Fruit fly (Drosophila melanogaster): Measurements from ENCODE around the gene mRpL1.

The mRpL1 gene

DNA sequence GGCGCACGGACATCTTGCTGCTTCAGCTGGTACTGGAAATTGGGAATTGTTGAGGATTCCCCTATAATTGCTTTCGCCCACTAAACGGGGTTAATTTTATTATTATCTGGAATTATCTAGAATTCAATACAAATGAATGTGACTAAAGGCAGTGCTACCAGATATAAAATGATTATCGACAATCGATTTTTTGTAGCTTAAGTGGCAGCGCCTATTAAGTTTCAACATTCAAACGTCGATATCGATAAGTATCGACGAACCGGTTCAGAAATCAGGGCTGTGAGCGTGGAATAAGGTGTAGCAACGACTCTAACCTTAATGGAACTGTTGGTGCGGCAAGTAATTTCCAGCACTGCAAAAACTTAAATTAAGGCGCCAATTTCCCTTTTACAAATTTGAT lies 3.9 kb downstream of the mRpL1 start, which contains the start of gene Sgt1 (continued):
- TF ChIP-seq CG4617 (GFP tag; optimal IDR thresholded peaks at IDR 0.05; ENCODE audit: borderline replicate concordance): peak; percentile 83
- TF ChIP-seq PHDP (tag; optimal IDR thresholded peaks at IDR 0.05): peak; percentile 6
- 0 out of 3 replicates have a peak, but pooled peaks have one; percentile 54 for TF ChIP-seq ken (GFP tag; IDR thresholded peaks at IDR 0.05)
- TF ChIP-seq wek (GFP tag; optimal IDR thresholded peaks at IDR 0.05): no peak
- TF ChIP-seq maf-S (GFP tag; optimal IDR thresholded peaks at IDR 0.05): peak; percentile 52
- TF ChIP-seq CG9727 (GFP tag; optimal IDR thresholded peaks at IDR 0.05): no peak
- peak; percentile 7 for TF ChIP-seq CG10147 (GFP tag; optimal IDR thresholded peaks at IDR 0.05)
- TF ChIP-seq ash1 (GFP tag; optimal IDR thresholded peaks at IDR 0.05): no peak
- peak; percentile 29 for TF ChIP-seq CG7745 (tag; optimal IDR thresholded peaks at IDR 0.05)
- TF ChIP-seq CG2712 (tag; optimal IDR thresholded peaks at IDR 0.05): peak; percentile 56
- no peak for TF ChIP-seq Dip2 (GFP tag; IDR thresholded peaks at IDR 0.05)
- peak; percentile 89 for TF ChIP-seq nerfin-2 (GFP tag; IDR thresholded peaks at IDR 0.05; ENCODE audit: partially characterized antibody)
- TF ChIP-seq kah (GFP tag; optimal IDR thresholded peaks at IDR 0.05): no peak
- no peak for TF ChIP-seq twi (tag; optimal IDR thresholded peaks at IDR 0.05)
- TF ChIP-seq CG7928 (GFP tag; optimal IDR thresholded peaks at IDR 0.05): peak; percentile 94
- TF ChIP-seq sc (optimal IDR thresholded peaks at IDR 0.05): no peak
- no peak for TF ChIP-seq sc (GFP tag; optimal IDR thresholded peaks at IDR 0.05)
- TF ChIP-seq CG30020 (tag; optimal IDR thresholded peaks at IDR 0.05): peak; percentile 45
- peak; percentile 91 for TF ChIP-seq sens (GFP tag)
- peak; percentile 51 for TF ChIP-seq ERR (GFP tag; optimal IDR thresholded peaks at IDR 0.05)
- peak; percentile 24 for TF ChIP-seq ems (GFP tag; optimal IDR thresholded peaks at IDR 0.05)
- TF ChIP-seq Rfx (GFP tag; IDR thresholded peaks at IDR 0.05): peak; percentile 74
- TF ChIP-seq Sin3A (optimal IDR thresholded peaks at IDR 0.05): peak; percentile 67
- TF ChIP-seq Ets97D (GFP tag; optimal IDR thresholded peaks at IDR 0.05): peak; percentile 87
- peak; percentile 26 for TF ChIP-seq Side (GFP tag; optimal IDR thresholded peaks at IDR 0.05)
- peak; percentile 47 for TF ChIP-seq sd (tag; optimal IDR thresholded peaks at IDR 0.05)
- TF ChIP-seq lmd (GFP tag; IDR thresholded peaks at IDR 0.05): no peak; the same call in 1 of the 2 replicates
- TF ChIP-seq CG2116 (GFP tag; optimal IDR thresholded peaks at IDR 0.05): peak; percentile 84
- no peak for TF ChIP-seq CG7357 (GFP tag; IDR thresholded peaks at IDR 0.05)
- no peak for TF ChIP-seq scrt (GFP tag; optimal IDR thresholded peaks at IDR 0.05)
- TF ChIP-seq unpg (GFP tag; optimal IDR thresholded peaks at IDR 0.05): no peak
- TF ChIP-seq sug (tag; optimal IDR thresholded peaks at IDR 0.05): peak; percentile 75
- TF ChIP-seq pb (GFP tag; optimal IDR thresholded peaks at IDR 0.05): no peak
- TF ChIP-seq CG12769 (tag; optimal IDR thresholded peaks at IDR 0.05): no peak
- no peak for TF ChIP-seq gem (tag; optimal IDR thresholded peaks at IDR 0.05)
- peak in 1 of 2 experiments; percentile 30 for TF ChIP-seq crp (GFP tag; optimal IDR thresholded peaks at IDR 0.05)
- peak; percentile 85 for TF ChIP-seq tna (GFP tag; IDR thresholded peaks at IDR 0.05; ENCODE audit: partially characterized antibody)
- TF ChIP-seq Bteb2 (GFP tag; optimal IDR thresholded peaks at IDR 0.05): peak; percentile 18
- no peak for TF ChIP-seq ham (GFP tag; IDR thresholded peaks at IDR 0.05)
- peak; percentile 78 for TF ChIP-seq CG34376 (GFP tag; optimal IDR thresholded peaks at IDR 0.05)
- no peak for TF ChIP-seq CG4707 (GFP tag; optimal IDR thresholded peaks at IDR 0.05)
- TF ChIP-seq CG14860 (GFP tag; IDR thresholded peaks at IDR 0.05; ENCODE audit: partially characterized antibody): peak; percentile 84
- no peak for TF ChIP-seq ci (GFP tag; IDR thresholded peaks at IDR 0.05)
- TF ChIP-seq Lpt (GFP tag; optimal IDR thresholded peaks at IDR 0.05): no peak
- no peak for TF ChIP-seq CG31441 (GFP tag; IDR thresholded peaks at IDR 0.05)
- peak; percentile 91 for TF ChIP-seq HLH4C (GFP tag; IDR thresholded peaks at IDR 0.05; ENCODE audit: partially characterized antibody)
- peak; percentile 54 for TF ChIP-seq MBD-R2 (GFP tag; IDR thresholded peaks at IDR 0.05)
- TF ChIP-seq pum (GFP tag; optimal IDR thresholded peaks at IDR 0.05): peak; percentile 12
- no peak for TF ChIP-seq CG6765 (GFP tag; optimal IDR thresholded peaks at IDR 0.05)
- TF ChIP-seq wor (GFP tag; IDR thresholded peaks at IDR 0.05): no peak
- no peak for TF ChIP-seq BtbVII (GFP tag; optimal IDR thresholded peaks at IDR 0.05)
- TF ChIP-seq HmgD (GFP tag; optimal IDR thresholded peaks at IDR 0.05): peak; percentile 81
